Worm (Caenorhabditis elegans): ENCODE results near the gene cyp-32A1.

DNA sequence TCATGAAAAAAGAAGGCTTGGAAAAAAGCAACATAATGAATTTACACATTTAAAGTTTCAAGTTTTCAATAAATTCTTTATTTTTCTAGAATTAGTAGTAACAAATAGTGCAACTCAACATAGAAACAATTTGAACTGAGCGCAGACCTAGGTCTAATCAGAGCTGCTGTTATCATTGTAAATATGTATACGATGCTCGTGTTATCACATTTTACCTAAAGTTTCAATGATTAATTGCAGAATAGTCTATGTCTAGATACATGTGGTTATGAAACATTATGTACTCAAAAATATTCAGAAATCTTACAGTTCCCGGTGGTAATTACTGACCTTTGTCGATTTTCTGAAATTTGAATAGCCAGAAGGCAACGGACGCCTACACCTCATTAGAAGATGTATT is 25.6 kb upstream of the cyp-32A1 start:
- TF ChIP-seq unc-62 (GFP tag; optimal IDR thresholded peaks at IDR 0.05) (no peak), ceh-83 (GFP tag; optimal IDR thresholded peaks at IDR 0.05) (no peak), nhr-28 (tag; optimal IDR thresholded peaks at IDR 0.05) (no peak), nhr-2 (tag; optimal IDR thresholded peaks at IDR 0.05) (no peak), ztf-11 (tag; optimal IDR thresholded peaks at IDR 0.05) (no peak), tbx-8 (GFP tag; optimal IDR thresholded peaks at IDR 0.05) (no peak), snpc-4 (tag; optimal IDR thresholded peaks at IDR 0.05) (no peak), nhr-76 (tag; optimal IDR thresholded peaks at IDR 0.05) (no peak)
